Worm (Caenorhabditis elegans) whole organism, L2 larva: ENCODE results near the gene E04D5.4.

Source experiments
- ZK546.5 ChIP-seq: sonication (generic microtip); optimal IDR thresholded peaks from 2 replicates; lab custom pipeline; 2017; ENCODE audit warnings: missing biosample characterization, missing genetic modification characterization
- ama-1 ChIP-seq: fragments of 150-350 bp; optimal IDR thresholded peaks from 2 replicates; lab custom pipeline; 2018; ENCODE audit warnings: inconsistent platforms
- egl-27 ChIP-seq: sonication (generic microtip); optimal IDR thresholded peaks from 3 replicates; lab custom pipeline; 2017; ENCODE audit warnings: missing biosample characterization, missing genetic modification reagents, missing genetic modification characterization
- mbf-1 ChIP-seq: sonication (generic microtip); optimal IDR thresholded peaks from 2 replicates; lab custom pipeline; 2017; ENCODE audit warnings: missing biosample characterization, missing genetic modification characterization
- mdl-1 ChIP-seq, 2 experiments: fragments of 150-350 bp in 1 of 2; sonication (generic microtip) in 1 of 2; optimal IDR thresholded peaks; 2 replicates each; lab custom pipeline; 2017; ENCODE audit warnings: missing biosample characterization in 2 of 2, missing genetic modification characterization in 2 of 2
- nhr-10 ChIP-seq: sonication (generic microtip); optimal IDR thresholded peaks from 2 replicates; lab custom pipeline; 2017; ENCODE audit warnings: missing biosample characterization, missing genetic modification characterization
- nhr-11 ChIP-seq: fragments of 150-350 bp; optimal IDR thresholded peaks from 2 replicates; lab custom pipeline; 2014; ENCODE audit warnings: missing biosample characterization, missing genetic modification characterization
- nhr-6 ChIP-seq: fragments of 150-350 bp; optimal IDR thresholded peaks from 2 replicates; lab custom pipeline; 2014; ENCODE audit warnings: missing biosample characterization, missing genetic modification characterization
- sma-3 ChIP-seq: sonication (generic microtip); optimal IDR thresholded peaks from 2 replicates; lab custom pipeline; 2016; ENCODE audit warnings: missing genetic modification reagents, missing genetic modification characterization, missing compliant biosample characterization
- unc-62 ChIP-seq: fragments of 150-350 bp; optimal IDR thresholded peaks from 2 replicates; lab custom pipeline; 2014; ENCODE audit warnings: missing biosample characterization, missing genetic modification reagents, missing genetic modification characterization
- ztf-4 ChIP-seq: fragments of 150-350 bp; optimal IDR thresholded peaks from 2 replicates; lab custom pipeline; 2014; ENCODE audit warnings: missing biosample characterization, missing genetic modification characterization

DNA sequence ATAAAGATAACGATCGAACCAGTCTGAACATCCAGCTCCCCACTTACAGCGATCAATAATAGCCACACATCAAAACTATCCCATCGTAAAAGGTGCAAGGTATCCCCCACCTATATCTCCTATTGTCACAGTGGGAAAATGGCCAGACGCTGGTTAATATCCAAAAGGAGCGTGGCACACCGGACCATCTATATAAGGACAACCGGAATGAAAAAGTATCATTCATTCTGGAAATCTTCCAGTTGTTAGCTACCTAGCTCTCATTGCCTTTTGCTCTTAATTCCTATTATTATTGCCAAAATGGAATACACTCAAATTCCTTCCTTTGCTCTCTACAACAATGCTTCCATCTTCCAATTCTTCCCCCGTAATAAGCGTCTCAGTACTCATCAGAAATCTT, 36.9 kb downstream of the E04D5.4 start, which contains the start of gene ZK666.4:
- TF ChIP-seq ztf-4 (no peak), ZK546.5 (tag; lab: Kevin White, UChicago) (no peak), ama-1 (lab: Kevin White, UChicago) (no peak), mdl-1 (tag; optimal IDR thresholded peaks at IDR 0.05; lab: Kevin White, UChicago) (no peak), sma-3 (GFP tag; lab: Kevin White, UChicago) (no peak), nhr-6 (tag; lab: Kevin White, UChicago) (no peak), egl-27 (no peak), unc-62 (GFP tag; lab: Kevin White, UChicago) (no peak), nhr-11 (no peak), nhr-10 (tag; lab: Kevin White, UChicago) (no peak), mbf-1 (tag; lab: Kevin White, UChicago) (no peak)
